Fruit fly (Drosophila melanogaster): ENCODE data around the gene CG34316.

The CG34316 gene

DNA sequence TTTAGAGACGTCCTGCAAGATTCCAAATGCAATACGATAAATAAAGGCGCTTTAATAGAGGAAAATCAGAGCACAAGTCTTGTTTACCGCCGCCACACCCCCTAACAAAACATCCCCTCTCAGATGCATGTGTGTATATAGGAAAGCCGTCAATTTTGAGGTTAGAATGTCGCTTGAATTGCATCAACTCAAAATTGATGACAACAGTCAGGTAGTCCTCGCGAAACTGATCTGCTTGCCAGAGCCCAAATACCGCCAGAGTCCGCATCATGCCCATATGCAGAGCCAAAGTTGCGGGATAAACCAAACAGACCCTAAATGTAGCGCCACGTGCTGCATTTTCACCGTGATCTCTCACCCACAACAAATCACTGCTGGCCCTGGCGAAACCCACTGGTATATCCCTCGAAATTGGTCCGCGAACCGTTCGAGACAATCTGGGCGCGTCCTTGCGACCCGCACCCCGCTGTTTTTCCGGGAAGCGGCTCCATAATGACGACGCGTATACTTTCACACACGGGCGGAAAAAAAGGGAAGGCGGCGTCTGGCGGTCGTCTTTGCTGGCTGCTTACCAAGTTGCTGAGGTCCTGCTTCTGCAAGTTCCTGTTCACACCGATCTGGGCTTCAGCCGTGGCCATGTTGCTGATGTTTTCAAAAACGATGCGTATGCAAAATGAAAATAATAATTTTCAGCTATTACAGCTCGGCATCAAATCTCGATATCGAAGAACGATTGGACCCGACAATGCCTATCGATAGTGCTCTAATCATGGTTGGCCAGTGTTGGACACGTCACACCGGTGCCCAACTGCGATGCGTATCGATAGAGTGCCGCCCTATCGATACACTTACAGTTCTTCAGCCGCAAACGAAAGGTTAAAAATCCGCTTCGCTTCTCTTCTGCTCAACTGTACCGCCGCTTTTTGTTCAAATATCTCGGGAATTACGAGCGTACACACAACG is 32.6 kb downstream of the CG34316 start, which contains the start of the genes eIF2gamma and Set (continued):
- no peak for TF ChIP-seq klu (GFP tag; IDR thresholded peaks at IDR 0.05)
- no peak for TF ChIP-seq CG6854 (GFP tag; optimal IDR thresholded peaks at IDR 0.05)
- no peak for TF ChIP-seq Nf-YC (tag; optimal IDR thresholded peaks at IDR 0.05)
- TF ChIP-seq hth (optimal IDR thresholded peaks at IDR 0.05), result no peak
- TF ChIP-seq CG32767 (GFP tag; IDR thresholded peaks at IDR 0.05), result 0 out of 2 replicates have a peak, but pooled peaks have one; percentile 44
- TF ChIP-seq Ada2b (GFP tag; IDR thresholded peaks at IDR 0.05), result no peak
- TF ChIP-seq CG17328 (GFP tag; IDR thresholded peaks at IDR 0.05), result peak; percentile 4; the same call in 1 of the 2 replicates
- peak; percentile 54 for TF ChIP-seq nmo (GFP tag; optimal IDR thresholded peaks at IDR 0.05)
- no peak for TF ChIP-seq so (GFP tag; IDR thresholded peaks at IDR 0.05)
- TF ChIP-seq MESR4 (GFP tag; optimal IDR thresholded peaks at IDR 0.05), result peak; percentile 53
- peak; percentile 43 for TF ChIP-seq CHES-1-like (GFP tag; optimal IDR thresholded peaks at IDR 0.05)
- peak; percentile 98 for TF ChIP-seq Opbp (GFP tag; IDR thresholded peaks at IDR 0.05; ENCODE audit: partially characterized antibody)
- TF ChIP-seq Nf-YA (GFP tag; IDR thresholded peaks at IDR 0.05), result no peak
- peak; percentile 74 for TF ChIP-seq B-H2 (GFP tag; optimal IDR thresholded peaks at IDR 0.05)
- TF ChIP-seq CG1024 (GFP tag; IDR thresholded peaks at IDR 0.05), result peak; percentile 39; the same call in 1 of the 2 replicates
- no peak for TF ChIP-seq CG2678 (tag; optimal IDR thresholded peaks at IDR 0.05)
- TF ChIP-seq insv (GFP tag; optimal IDR thresholded peaks at IDR 0.05), result peak in 1 of 2 experiments; percentile 4
- no peak for TF ChIP-seq h (optimal IDR thresholded peaks at IDR 0.05)
- TF ChIP-seq CG10267 (tag; optimal IDR thresholded peaks at IDR 0.05), result peak; percentile 96
- no peak for TF ChIP-seq Hr78 (GFP tag; optimal IDR thresholded peaks at IDR 0.05)
- TF ChIP-seq tll (GFP tag; optimal IDR thresholded peaks at IDR 0.05), result no peak
- TF ChIP-seq CG1832 (GFP tag; optimal IDR thresholded peaks at IDR 0.05), result no peak
- TF ChIP-seq CG18619 (GFP tag; optimal IDR thresholded peaks at IDR 0.05), result no peak
- peak; percentile 98 for TF ChIP-seq CG7963 (GFP tag; IDR thresholded peaks at IDR 0.05; ENCODE audit: partially characterized antibody)
- TF ChIP-seq CG6689 (GFP tag; IDR thresholded peaks at IDR 0.05), result no peak
- TF ChIP-seq Med (GFP tag), result peak; percentile 90
- peak; percentile 61 for TF ChIP-seq CG7786 (GFP tag; optimal IDR thresholded peaks at IDR 0.05)
- peak; percentile 5 for TF ChIP-seq p53 (GFP tag; optimal IDR thresholded peaks at IDR 0.05)
- TF ChIP-seq fu2 (GFP tag; optimal IDR thresholded peaks at IDR 0.05), result peak; percentile 33
- no peak for TF ChIP-seq kay (GFP tag; optimal IDR thresholded peaks at IDR 0.05)
- TF ChIP-seq Atf3 (GFP tag; optimal IDR thresholded peaks at IDR 0.05), result peak; percentile 28
- TF ChIP-seq CG8944 (GFP tag; optimal IDR thresholded peaks at IDR 0.05), result peak; percentile 25
- TF ChIP-seq aop (GFP tag; IDR thresholded peaks at IDR 0.05), result no peak
- no peak for TF ChIP-seq dmrt99B (tag; optimal IDR thresholded peaks at IDR 0.05)
- TF ChIP-seq CG9876 (GFP tag; optimal IDR thresholded peaks at IDR 0.05), result no peak
- no peak for TF ChIP-seq Spps (tag; optimal IDR thresholded peaks at IDR 0.05)
- no peak for TF ChIP-seq Fer3 (tag; optimal IDR thresholded peaks at IDR 0.05)
- no peak for TF ChIP-seq Asciz (GFP tag; optimal IDR thresholded peaks at IDR 0.05)
- no peak for TF ChIP-seq Vsx1 (GFP tag; optimal IDR thresholded peaks at IDR 0.05)
- no peak for TF ChIP-seq btn (GFP tag; optimal IDR thresholded peaks at IDR 0.05)
- TF ChIP-seq ara (GFP tag; IDR thresholded peaks at IDR 0.05), result peak; percentile 53; the same call in 1 of the 2 replicates
- TF ChIP-seq Fer2 (tag; optimal IDR thresholded peaks at IDR 0.05), result no peak
- TF ChIP-seq scrt (GFP tag; optimal IDR thresholded peaks at IDR 0.05), result no peak
- peak; percentile 30 for TF ChIP-seq CG3065 (GFP tag; optimal IDR thresholded peaks at IDR 0.05)
- TF ChIP-seq lov (optimal IDR thresholded peaks at IDR 0.05), result no peak
- no peak for TF ChIP-seq lov (GFP tag; IDR thresholded peaks at IDR 0.05)
- TF ChIP-seq mam (GFP tag; optimal IDR thresholded peaks at IDR 0.05), result peak; percentile 58
- TF ChIP-seq CG17829 (tag; optimal IDR thresholded peaks at IDR 0.05), result peak; percentile 54
- TF ChIP-seq Sry-δ (GFP tag; optimal IDR thresholded peaks at IDR 0.05), result peak; percentile 92

Measured in whole organism, embryonic.